Fruit fly (Drosophila melanogaster): ENCODE results near the gene tws.

dm6 chr3R:10078468-10079143, 61.0 kb downstream of the tws start:
- TF ChIP-seq bab1 (GFP tag; optimal IDR thresholded peaks at IDR 0.05): no peak
- TF ChIP-seq kay (GFP tag; ENCODE audit: borderline replicate concordance): peak; percentile 97
- no peak for TF ChIP-seq cic (GFP tag; optimal IDR thresholded peaks at IDR 0.05)
- TF ChIP-seq Hr96 (GFP tag; optimal IDR thresholded peaks at IDR 0.05): no peak
- no peak for TF ChIP-seq toe (GFP tag; optimal IDR thresholded peaks at IDR 0.05)

Measured in whole organism, adult.